Worm (Caenorhabditis elegans) whole organism, L1 larva: ENCODE data around the gene npp-23.
A peak's percentile ranks its signal among the peaks of the same experiment; 100 is the strongest.

Experiments
- blmp-1 ChIP-seq: fragments of 150-350 bp; optimal IDR thresholded peaks from 2 replicates; lab custom pipeline; 2014; ENCODE audit warnings: missing biosample characterization, missing genetic modification characterization
- nhr-28 ChIP-seq: fragments of 150-350 bp; optimal IDR thresholded peaks from 2 replicates; lab custom pipeline; 2014; ENCODE audit warnings: missing biosample characterization, missing genetic modification characterization
- snpc-4 ChIP-seq: fragments of 150-350 bp; optimal IDR thresholded peaks from 2 replicates; lab custom pipeline; 2014; ENCODE audit warnings: missing biosample characterization, missing genetic modification characterization

DNA sequence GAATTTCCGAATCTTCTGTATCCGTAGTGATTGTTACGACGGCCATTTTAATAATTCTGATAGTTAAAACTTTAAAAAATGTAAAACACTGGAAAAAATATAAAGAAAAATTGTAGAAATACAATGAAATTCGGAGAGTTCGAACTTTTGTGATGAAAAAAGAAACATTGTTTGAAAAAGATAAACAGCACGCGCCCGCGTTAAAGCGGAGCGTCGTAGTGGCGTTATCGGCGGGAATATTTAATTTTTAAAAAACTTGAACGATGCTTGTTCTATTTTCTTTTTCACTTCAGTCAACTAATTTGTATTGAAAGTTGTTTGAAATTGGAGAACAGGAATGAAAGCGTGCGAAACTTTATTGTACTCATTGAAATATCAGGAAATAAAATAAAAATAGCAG is at the start of gene npp-23:
- TF ChIP-seq blmp-1, result peak; percentile 58
- peak; percentile 15 for TF ChIP-seq snpc-4 (tag; lab: Kevin White, UChicago)
- no peak for TF ChIP-seq nhr-28 (tag; lab: Kevin White, UChicago)
